Worm (Caenorhabditis elegans): ENCODE data around the gene F15E6.9.

ce11 chrIV:4265224-4265623, 33.7 kb downstream of the F15E6.9 start, which contains the start of gene F36A4.5:
- TF ChIP-seq nhr-28 (tag; optimal IDR thresholded peaks at IDR 0.05): no peak
- TF ChIP-seq vab-15 (tag; optimal IDR thresholded peaks at IDR 0.05): no peak
- TF ChIP-seq egl-27 (tag; optimal IDR thresholded peaks at IDR 0.05): no peak
- TF ChIP-seq pag-3 (tag; optimal IDR thresholded peaks at IDR 0.05; ENCODE audit: borderline replicate concordance, insufficient read depth): no peak
- TF ChIP-seq nhr-76 (tag; optimal IDR thresholded peaks at IDR 0.05): no peak
- TF ChIP-seq nhr-19 (GFP tag; conservative IDR thresholded peaks at IDR 0.05): no peak
- TF ChIP-seq pqm-1 (tag; optimal IDR thresholded peaks at IDR 0.05): no peak
- no peak for TF ChIP-seq mdl-1 (tag; optimal IDR thresholded peaks at IDR 0.05)
- no peak for TF ChIP-seq irx-1 (tag; optimal IDR thresholded peaks at IDR 0.05)
- no peak for TF ChIP-seq nhr-84 (tag; optimal IDR thresholded peaks at IDR 0.05)
- TF ChIP-seq hlh-4 (tag; optimal IDR thresholded peaks at IDR 0.05): no peak
- no peak for TF ChIP-seq blmp-1 (tag; optimal IDR thresholded peaks at IDR 0.05)
- TF ChIP-seq lin-39 (tag; optimal IDR thresholded peaks at IDR 0.05): no peak
